Fruit fly (Drosophila melanogaster) whole organism: ENCODE measurements around the gene CG17404.

Source experiments
- CG8478 ChIP-seq: fragments of >200 bp; optimal IDR thresholded peaks from 2 replicates; lab custom pipeline; 2018; ENCODE audit warnings: inconsistent platforms
- Dll ChIP-seq: fragments of >200 bp; optimal IDR thresholded peaks from 2 replicates; lab custom pipeline; 2017
- EcR ChIP-seq, 2 experiments: fragments of >200 bp; optimal IDR thresholded peaks; 2 replicates each; lab custom pipeline; 2017; ENCODE audit warnings: missing biosample characterization in 2 of 2, missing genetic modification characterization in 2 of 2, missing genetic modification reagents in 2 of 2
- pan ChIP-seq: fragments of >200 bp; optimal IDR thresholded peaks from 2 replicates; lab custom pipeline; 2017
- psq ChIP-seq: fragments of >200 bp; optimal IDR thresholded peaks from 2 replicates; lab custom pipeline; 2017
- usp ChIP-seq: fragments of >200 bp; optimal IDR thresholded peaks from 2 replicates; lab custom pipeline; 2017; ENCODE audit warnings: missing biosample characterization, missing genetic modification characterization, mixed read lengths

CG17404 gene

dm6 chr3R:12224919-12225318 lies at the start of gene CG17404:
Gene CG17404, minus strand, starts transcription at chr3R:12225019.
- TF ChIP-seq pan (lab: Kevin White, UChicago) (no peak), psq (no peak), CG8478 (no peak), usp (GFP tag; lab: Kevin White, UChicago) (no peak), EcR (GFP tag; optimal IDR thresholded peaks at IDR 0.05; lab: Kevin White, UChicago) (no peak), Dll (lab: Kevin White, UChicago) (no peak)

dm6 chr3R:12272826-12273225 lies 48.0 kb upstream of the CG17404 start, which contains the start of gene Sfp87B:
Gene Sfp87B, plus strand, starts transcription at chr3R:12273126.
- TF ChIP-seq usp (GFP tag; lab: Kevin White, UChicago) (no peak), pan (lab: Kevin White, UChicago) (no peak), EcR (GFP tag; optimal IDR thresholded peaks at IDR 0.05; lab: Kevin White, UChicago) (no peak), psq (no peak), Dll (lab: Kevin White, UChicago) (no peak), CG8478 (no peak)

dm6 chr3R:12270590-12270989 lies 45.8 kb upstream of the CG17404 start, which contains the start of gene CG17738:
Gene CG17738, plus strand, starts transcription at chr3R:12270890.
- TF ChIP-seq EcR (GFP tag; optimal IDR thresholded peaks at IDR 0.05; lab: Kevin White, UChicago) (no peak), Dll (lab: Kevin White, UChicago) (no peak), pan (lab: Kevin White, UChicago) (no peak), CG8478 (no peak), psq (no peak), usp (GFP tag; lab: Kevin White, UChicago) (no peak)

dm6 chr3R:12269889-12270403 lies 45.1 kb upstream of the CG17404 start:
- TF ChIP-seq psq (no peak), usp (GFP tag; lab: Kevin White, UChicago) (no peak), pan (lab: Kevin White, UChicago) (no peak), EcR (GFP tag; optimal IDR thresholded peaks at IDR 0.05; lab: Kevin White, UChicago) (no peak), CG8478 (no peak), Dll (lab: Kevin White, UChicago) (no peak)

dm6 chr3R:12260669-12261068 lies 35.9 kb upstream of the CG17404 start, which contains the start of gene CG44038:
Gene CG44038, plus strand, starts transcription at chr3R:12260969.
- no peak for TF ChIP-seq usp (GFP tag; lab: Kevin White, UChicago)

- TF ChIP-seq Dll (lab: Kevin White, UChicago), result no peak
- no peak for TF ChIP-seq EcR (GFP tag; optimal IDR thresholded peaks at IDR 0.05; lab: Kevin White, UChicago)
- no peak for TF ChIP-seq CG8478
- no peak for TF ChIP-seq pan (lab: Kevin White, UChicago)
- TF ChIP-seq psq, result no peak
- TF ChIP-seq usp (GFP tag; lab: Kevin White, UChicago), result no peak
These were observed 35.0 kb upstream of the CG17404 start for dm6 chr3R:12259819-12260218.

dm6 chr3R:12259013-12259412 lies 34.2 kb upstream of the CG17404 start:
- no peak for TF ChIP-seq Dll (lab: Kevin White, UChicago)
- no peak for TF ChIP-seq CG8478
- no peak for TF ChIP-seq pan (lab: Kevin White, UChicago)
- no peak for TF ChIP-seq EcR (GFP tag; optimal IDR thresholded peaks at IDR 0.05; lab: Kevin White, UChicago)
- no peak for TF ChIP-seq psq
- no peak for TF ChIP-seq usp (GFP tag; lab: Kevin White, UChicago)

- TF ChIP-seq Dll (lab: Kevin White, UChicago), result no peak
- no peak for TF ChIP-seq pan (lab: Kevin White, UChicago)
- no peak for TF ChIP-seq EcR (GFP tag; optimal IDR thresholded peaks at IDR 0.05; lab: Kevin White, UChicago)
- TF ChIP-seq psq, result no peak
- no peak for TF ChIP-seq usp (GFP tag; lab: Kevin White, UChicago)
- no peak for TF ChIP-seq CG8478
These were observed 33.6 kb upstream of the CG17404 start, which contains the start of the genes CG44037 and svp for dm6 chr3R:12258437-12258836. Gene CG44037, plus strand, starts transcription at chr3R:12258737. Gene svp, plus strand, starts transcription at chr3R:12258737.

- TF ChIP-seq psq (no peak), CG8478 (no peak), Dll (lab: Kevin White, UChicago) (no peak), EcR (GFP tag; optimal IDR thresholded peaks at IDR 0.05; lab: Kevin White, UChicago) (no peak), usp (GFP tag; lab: Kevin White, UChicago) (no peak), pan (lab: Kevin White, UChicago) (no peak)
These were observed 29.1 kb upstream of the CG17404 start, which contains the start of gene CG3942 for dm6 chr3R:12253887-12254286. Gene CG3942, plus strand, starts transcription at chr3R:12254187.

dm6 chr3R:12252457-12253065 lies 27.7 kb upstream of the CG17404 start:
- TF ChIP-seq usp (GFP tag; lab: Kevin White, UChicago) (no peak), pan (lab: Kevin White, UChicago) (no peak), CG8478 (no peak), EcR (GFP tag; optimal IDR thresholded peaks at IDR 0.05; lab: Kevin White, UChicago) (no peak), Dll (lab: Kevin White, UChicago) (no peak), psq (no peak)

dm6 chr3R:12251534-12251933 lies 26.7 kb upstream of the CG17404 start:
- no peak for TF ChIP-seq pan (lab: Kevin White, UChicago)
- no peak for TF ChIP-seq EcR (GFP tag; optimal IDR thresholded peaks at IDR 0.05; lab: Kevin White, UChicago)
- no peak for TF ChIP-seq usp (GFP tag; lab: Kevin White, UChicago)
- no peak for TF ChIP-seq CG8478
- TF ChIP-seq Dll (lab: Kevin White, UChicago), result no peak
- no peak for TF ChIP-seq psq

dm6 chr3R:12250204-12250603 lies 25.4 kb upstream of the CG17404 start:
- no peak for TF ChIP-seq EcR (GFP tag; optimal IDR thresholded peaks at IDR 0.05; lab: Kevin White, UChicago)
- no peak for TF ChIP-seq pan (lab: Kevin White, UChicago)
- no peak for TF ChIP-seq CG8478
- TF ChIP-seq Dll (lab: Kevin White, UChicago), result no peak
- TF ChIP-seq usp (GFP tag; lab: Kevin White, UChicago), result no peak
- no peak for TF ChIP-seq psq
